Fruit fly (Drosophila melanogaster) whole organism, embryonic: Measurements from ENCODE around the gene CG1607.
A peak's percentile ranks its signal among the peaks of the same experiment; 100 is the strongest.

ENCODE experiments used
- Antp ChIP-seq: fragments of 200-800 bp; sonication (Bioruptor generic); optimal IDR thresholded peaks from 3 replicates; lab custom pipeline; 2016; ENCODE audit warnings: missing biosample characterization, missing genetic modification characterization
- B-H2 ChIP-seq: fragments of 200-800 bp; sonication (Bioruptor generic); optimal IDR thresholded peaks from 2 replicates; lab custom pipeline; 2018; ENCODE audit warnings: missing biosample characterization, mild to moderate bottlenecking, missing genetic modification characterization
- CG10565 ChIP-seq: fragments of 200-800 bp; sonication (Bioruptor generic); optimal IDR thresholded peaks from 3 replicates; lab custom pipeline; 2016; ENCODE audit warnings: missing biosample characterization, mild to moderate bottlenecking, missing genetic modification characterization
- CG10979 ChIP-seq: fragments of 200-800 bp; sonication (Bioruptor generic); optimal IDR thresholded peaks from 2 replicates; lab custom pipeline; 2018; ENCODE audit warnings: missing biosample characterization, mild to moderate bottlenecking, missing genetic modification characterization, moderate library complexity
- CG11085 ChIP-seq: fragments of 200-800 bp; sonication (Bioruptor generic); IDR thresholded peaks from 2 replicates; pipeline ENCODE4 v1.3.6; 2022; ENCODE audit warnings: missing biosample characterization, missing genetic modification characterization
- CG11696 ChIP-seq: fragments of 200-800 bp; sonication (Bioruptor generic); IDR thresholded peaks from 2 replicates; pipeline ENCODE4 v1.3.6; 2022; ENCODE audit warnings: missing biosample characterization, missing genetic modification characterization
- CG12942 ChIP-seq: fragments of 200-800 bp; sonication (Bioruptor generic); optimal IDR thresholded peaks from 3 replicates; lab custom pipeline; 2016; ENCODE audit warnings: missing biosample characterization, missing genetic modification characterization
- CG15269 ChIP-seq: fragments of 200-800 bp; sonication (Bioruptor generic); optimal IDR thresholded peaks from 2 replicates; lab custom pipeline; 2018; ENCODE audit warnings: missing biosample characterization, mild to moderate bottlenecking, missing genetic modification characterization, moderate library complexity
- CG15601 ChIP-seq: fragments of 200-800 bp; sonication (Bioruptor generic); optimal IDR thresholded peaks from 3 replicates; lab custom pipeline; 2019; ENCODE audit warnings: missing biosample characterization, mild to moderate bottlenecking, missing genetic modification characterization, moderate library complexity
- CG2120 ChIP-seq: fragments of 200-800 bp; sonication (Bioruptor generic); optimal IDR thresholded peaks from 3 replicates; lab custom pipeline; 2016; ENCODE audit warnings: missing biosample characterization, missing genetic modification characterization
- CG2678 ChIP-seq: fragments of 200-800 bp; sonication (Bioruptor generic); optimal IDR thresholded peaks from 3 replicates; lab custom pipeline; 2019; ENCODE audit warnings: missing biosample characterization, mild to moderate bottlenecking, missing genetic modification characterization, moderate library complexity
- CG6254 ChIP-seq: fragments of 200-800 bp; sonication (Bioruptor generic); optimal IDR thresholded peaks from 3 replicates; lab custom pipeline; 2017; ENCODE audit warnings: mild to moderate bottlenecking, missing biosample characterization, missing genetic modification reagents, missing genetic modification characterization
- CG7745 ChIP-seq: fragments of 200-800 bp; sonication (Bioruptor generic); optimal IDR thresholded peaks from 2 replicates; lab custom pipeline; 2018; ENCODE audit warnings: missing biosample characterization, mild to moderate bottlenecking, missing genetic modification characterization, moderate library complexity
- CG8359 ChIP-seq: fragments of 200-800 bp; sonication (Bioruptor generic); optimal IDR thresholded peaks from 2 replicates; lab custom pipeline; 2017; ENCODE audit warnings: missing biosample characterization, mild to moderate bottlenecking, missing genetic modification characterization, borderline replicate concordance
- CG8944 ChIP-seq: fragments of 200-800 bp; sonication (Bioruptor generic); optimal IDR thresholded peaks from 3 replicates; lab custom pipeline; 2016; ENCODE audit warnings: missing biosample characterization, missing genetic modification characterization
- Dref ChIP-seq: fragments of 200-800 bp; sonication (Bioruptor generic); IDR thresholded peaks from 2 replicates; pipeline ENCODE4 v1.3.6; 2022; ENCODE audit warnings: missing biosample characterization, missing genetic modification characterization
- Gsc ChIP-seq: fragments of 200-800 bp; sonication (Bioruptor generic); IDR thresholded peaks from 2 replicates; pipeline ENCODE4 v1.3.6; 2022; ENCODE audit warnings: missing biosample characterization, missing genetic modification characterization
- HLH4C ChIP-seq: fragments of 200-800 bp; sonication (Bioruptor generic); IDR thresholded peaks from 3 replicates; pipeline ENCODE4 v1.3.6; 2022; ENCODE audit warnings: missing biosample characterization, missing genetic modification characterization; ENCODE audit not compliant: partially characterized antibody
- HLHmδ ChIP-seq: fragments of 200-800 bp; sonication (Bioruptor generic); optimal IDR thresholded peaks from 2 replicates; lab custom pipeline; 2018; ENCODE audit warnings: missing biosample characterization, mild to moderate bottlenecking, missing genetic modification characterization, moderate library complexity
- HmgD ChIP-seq: fragments of 200-800 bp; sonication (Bioruptor generic); optimal IDR thresholded peaks from 3 replicates; lab custom pipeline; 2016; ENCODE audit warnings: missing biosample characterization, missing genetic modification characterization
- Hmr ChIP-seq: fragments of 200-800 bp; sonication (Bioruptor generic); optimal IDR thresholded peaks from 3 replicates; lab custom pipeline; 2017; ENCODE audit warnings: mild to moderate bottlenecking, missing biosample characterization, missing genetic modification reagents, missing genetic modification characterization
- Lhr ChIP-seq: fragments of 200-800 bp; sonication (Bioruptor generic); optimal IDR thresholded peaks from 3 replicates; lab custom pipeline; 2017; ENCODE audit warnings: mild to moderate bottlenecking, missing biosample characterization, missing genetic modification reagents, missing genetic modification characterization
- Mes4 ChIP-seq: fragments of 200-800 bp; sonication (Bioruptor generic); optimal IDR thresholded peaks from 2 replicates; lab custom pipeline; 2016; ENCODE audit warnings: missing biosample characterization, missing genetic modification characterization
- NC2α ChIP-seq: fragments of 200-800 bp; sonication (Bioruptor generic); optimal IDR thresholded peaks from 2 replicates; lab custom pipeline; 2016; ENCODE audit warnings: missing biosample characterization, missing genetic modification characterization
- NFAT ChIP-seq: fragments of 200-800 bp; sonication (Bioruptor generic); IDR thresholded peaks from 2 replicates; pipeline ENCODE4 v1.3.6; 2022; ENCODE audit warnings: missing biosample characterization, missing genetic modification characterization
- Optix ChIP-seq: fragments of 200-800 bp; sonication (Bioruptor generic); IDR thresholded peaks from 3 replicates; pipeline ENCODE4 v1.3.6; 2022; ENCODE audit warnings: missing biosample characterization, missing genetic modification characterization
- Rfx ChIP-seq: fragments of 200-800 bp; sonication (Bioruptor generic); IDR thresholded peaks from 2 replicates; pipeline ENCODE4 v1.3.6; 2022; ENCODE audit warnings: missing biosample characterization, missing genetic modification characterization
- Xbp1 ChIP-seq: fragments of 200-800 bp; sonication (Bioruptor generic); optimal IDR thresholded peaks from 3 replicates; lab custom pipeline; 2016; ENCODE audit warnings: missing biosample characterization, mild to moderate bottlenecking, missing genetic modification characterization
- amos ChIP-seq: fragments of 200-800 bp; sonication (Bioruptor generic); IDR thresholded peaks from 2 replicates; pipeline ENCODE4 v1.3.6; 2022; ENCODE audit warnings: missing biosample characterization, missing genetic modification characterization; ENCODE audit not compliant: partially characterized antibody
- aop ChIP-seq: fragments of 200-800 bp; sonication (Bioruptor generic); IDR thresholded peaks from 2 replicates; pipeline ENCODE4 v1.3.6; 2022; ENCODE audit warnings: missing biosample characterization, missing genetic modification characterization
- bsh ChIP-seq, 2 experiments: fragments of 200-800 bp; sonication (Bioruptor generic); optimal IDR thresholded peaks; 2 replicates each; lab custom pipeline; 2017 to 2018; ENCODE audit warnings: mild to moderate bottlenecking in 2 of 2, missing biosample characterization in 2 of 2, missing genetic modification characterization in 2 of 2, moderate library complexity in 1 of 2
- cad ChIP-seq: fragments of >200 bp; optimal IDR thresholded peaks from 2 replicates; lab custom pipeline; 2017; ENCODE audit warnings: missing biosample characterization, missing genetic modification characterization
- dysf ChIP-seq: fragments of 200-800 bp; sonication (Bioruptor generic); IDR thresholded peaks from 3 replicates; pipeline ENCODE4 v1.3.6; 2022; ENCODE audit warnings: missing biosample characterization, missing genetic modification characterization
- emc ChIP-seq: fragments of 200-800 bp; sonication (Bioruptor generic); optimal IDR thresholded peaks from 2 replicates; lab custom pipeline; 2016; ENCODE audit warnings: missing biosample characterization, missing genetic modification characterization
- fd64A ChIP-seq: fragments of 200-800 bp; sonication (Bioruptor generic); optimal IDR thresholded peaks from 3 replicates; lab custom pipeline; 2018; ENCODE audit warnings: missing biosample characterization, mild to moderate bottlenecking, missing genetic modification characterization
- fru ChIP-seq: fragments of >200 bp; optimal IDR thresholded peaks from 2 replicates; lab custom pipeline; 2017
- hkb ChIP-seq, 2 experiments: fragments of 200-800 bp in 1 of 2; fragments of >200 bp in 1 of 2; sonication (Bioruptor generic) in 1 of 2; IDR thresholded peaks in 1 of 2; optimal IDR thresholded peaks in 1 of 2; 2 replicates each; pipeline versions ENCODE4 v1.3.6 to Lab custom; 2017 to 2022; ENCODE audit warnings: missing biosample characterization in 1 of 2, missing genetic modification characterization in 1 of 2
- lab ChIP-seq: fragments of 200-800 bp; sonication (Bioruptor generic); optimal IDR thresholded peaks from 3 replicates; lab custom pipeline; 2017; ENCODE audit warnings: missing biosample characterization, missing genetic modification characterization, mild to moderate bottlenecking, moderate library complexity, missing genetic modification reagents
- org-1 ChIP-seq: fragments of 200-800 bp; sonication (Bioruptor generic); optimal IDR thresholded peaks from 2 replicates; lab custom pipeline; 2017; ENCODE audit warnings: missing biosample characterization, missing genetic modification characterization
- pzg ChIP-seq: fragments of 200-800 bp; sonication (Bioruptor generic); optimal IDR thresholded peaks from 3 replicates; lab custom pipeline; 2018; ENCODE audit warnings: missing biosample characterization, mild to moderate bottlenecking, missing genetic modification characterization, moderate library complexity
- ranshi ChIP-seq: fragments of 200-800 bp; sonication (Bioruptor generic); IDR thresholded peaks from 2 replicates; pipeline ENCODE4 v1.3.6; 2022; ENCODE audit warnings: missing biosample characterization, missing genetic modification characterization
- row ChIP-seq: fragments of 200-800 bp; sonication (Bioruptor generic); IDR thresholded peaks from 3 replicates; pipeline ENCODE4 v1.3.6; 2022; ENCODE audit warnings: missing biosample characterization, missing genetic modification characterization
- scrt ChIP-seq: fragments of 200-800 bp; sonication (Bioruptor generic); optimal IDR thresholded peaks from 2 replicates; lab custom pipeline; 2018; ENCODE audit warnings: missing biosample characterization, mild to moderate bottlenecking, missing genetic modification characterization, moderate library complexity
- so ChIP-seq: fragments of 200-800 bp; sonication (Bioruptor generic); IDR thresholded peaks from 3 replicates; pipeline ENCODE4 v1.3.6; 2022; ENCODE audit warnings: missing biosample characterization, missing genetic modification characterization
- tgo ChIP-seq: fragments of 200-800 bp; sonication (Bioruptor generic); IDR thresholded peaks from 3 replicates; pipeline ENCODE4 v1.3.6; 2022; ENCODE audit warnings: missing biosample characterization, missing genetic modification characterization
- tx ChIP-seq: fragments of 200-800 bp; sonication (Bioruptor generic); optimal IDR thresholded peaks from 2 replicates; lab custom pipeline; 2016; ENCODE audit warnings: missing biosample characterization, missing genetic modification characterization
- unpg ChIP-seq: fragments of 200-800 bp; sonication (Bioruptor generic); optimal IDR thresholded peaks from 3 replicates; lab custom pipeline; 2018; ENCODE audit warnings: missing biosample characterization, mild to moderate bottlenecking, missing genetic modification characterization, moderate library complexity

Gene CG1607

dm6 chr3R:31345626-31346025, 36.3 kb upstream of the CG1607 start:
- TF ChIP-seq HLHmδ (GFP tag; lab: Kevin White, UChicago) (no peak), Dref (GFP tag; lab: Robert Waterston, UW) (no peak), HLH4C (GFP tag; lab: Robert Waterston, UW) (peak; percentile 9; the same call in 1 of the 3 replicates), CG8944 (no peak), CG8359 (GFP tag; lab: Kevin White, UChicago) (no peak), bsh (GFP tag; optimal IDR thresholded peaks at IDR 0.05; lab: Kevin White, UChicago) (peak in 1 of 2 experiments; percentile 23)
- TF ChIP-seq, all 482 proteins: peak for 2

dm6 chr3R:31346657-31347056, 35.3 kb upstream of the CG1607 start:
- TF ChIP-seq HLH4C (GFP tag; lab: Robert Waterston, UW): 0 out of 3 replicates have a peak, but pooled peaks have one; percentile 35
- no peak for TF ChIP-seq dysf (GFP tag; lab: Robert Waterston, UW)

- TF ChIP-seq tx (GFP tag; lab: Kevin White, UChicago): no peak
- TF ChIP-seq Antp (GFP tag; lab: Kevin White, UChicago): no peak
- peak; percentile 6 for TF ChIP-seq scrt
- no peak for TF ChIP-seq Lhr
- no peak for TF ChIP-seq amos
- no peak for TF ChIP-seq CG12942 (GFP tag; lab: Kevin White, UChicago)
- no peak for TF ChIP-seq Mes4 (GFP tag; lab: Kevin White, UChicago)
- peak; percentile 70 for TF ChIP-seq Hmr (GFP tag; lab: Kevin White, UChicago)
- peak; percentile 26 for TF ChIP-seq unpg (GFP tag; lab: Kevin White, UChicago)
- no peak for TF ChIP-seq CG10565
- peak; percentile 12 for TF ChIP-seq lab
- TF ChIP-seq HmgD: no peak
- peak; percentile 40 for TF ChIP-seq CG15269 (tag; lab: Kevin White, UChicago)
- no peak for TF ChIP-seq CG7745 (tag; lab: Kevin White, UChicago)
- no peak for TF ChIP-seq fd64A
- TF ChIP-seq B-H2: no peak
- TF ChIP-seq CG11696 (GFP tag; lab: Robert Waterston, UW): no peak
- no peak for TF ChIP-seq pzg (GFP tag; lab: Kevin White, UChicago)
- no peak for TF ChIP-seq CG6254 (GFP tag; lab: Kevin White, UChicago)
- TF ChIP-seq CG2120 (GFP tag; lab: Kevin White, UChicago): peak; percentile 59
- TF ChIP-seq Optix (GFP tag; lab: Robert Waterston, UW): 0 out of 3 replicates have a peak, but pooled peaks have one; percentile 21
- peak; percentile 20 for TF ChIP-seq org-1 (GFP tag; lab: Kevin White, UChicago)
- TF ChIP-seq fru (lab: Kevin White, UChicago): no peak
- TF ChIP-seq aop: no peak
- TF ChIP-seq tgo: no peak
- TF ChIP-seq so: 0 out of 3 replicates have a peak, but pooled peaks have one; percentile 37
- TF ChIP-seq Rfx (GFP tag; lab: Robert Waterston, UW): peak; percentile 47
- no peak for TF ChIP-seq NC2α
- no peak for TF ChIP-seq emc (GFP tag; lab: Kevin White, UChicago)
- TF ChIP-seq CG2678 (tag; lab: Kevin White, UChicago): peak; percentile 51
- TF ChIP-seq hkb (optimal IDR thresholded peaks at IDR 0.05; lab: Kevin White, UChicago): no peak
- 0 out of 2 replicates have a peak, but pooled peaks have one; percentile 34 for TF ChIP-seq hkb (GFP tag; IDR thresholded peaks at IDR 0.05; lab: Robert Waterston, UW)
- no peak for TF ChIP-seq NFAT
- peak; percentile 10; the same call in 1 of the 2 replicates for TF ChIP-seq ranshi
- no peak for TF ChIP-seq CG10979 (tag; lab: Kevin White, UChicago)
- no peak for TF ChIP-seq CG15601 (tag; lab: Kevin White, UChicago)
- no peak for TF ChIP-seq cad
- TF ChIP-seq CG11085 (GFP tag; lab: Robert Waterston, UW): 0 out of 2 replicates have a peak, but pooled peaks have one; percentile 13
- TF ChIP-seq Xbp1: peak; percentile 22
- no peak for TF ChIP-seq Gsc
- TF ChIP-seq row (GFP tag; lab: Robert Waterston, UW): peak; percentile 63
These were observed 18.3 kb upstream of the CG1607 start for dm6 chr3R:31363615-31364014.
